Worm (Caenorhabditis elegans): ENCODE measurements around the gene unc-41.

ce11 chrV:10023062-10023536 is 47.1 kb upstream of the unc-41 start:
- TF ChIP-seq rnt-1 (tag; optimal IDR thresholded peaks at IDR 0.05) (no peak), nhr-77 (tag; optimal IDR thresholded peaks at IDR 0.05) (no peak), lsy-2 (tag; optimal IDR thresholded peaks at IDR 0.05) (no peak), grh-1 (GFP tag; IDR thresholded peaks at IDR 0.05) (no peak)

Measured in whole organism, L1 larva.